Fruit fly (Drosophila melanogaster) whole organism, embryonic: ENCODE measurements around the gene CG1092.

Experiments
- Asciz ChIP-seq: fragments of 200-800 bp; sonication (Bioruptor generic); optimal IDR thresholded peaks from 2 replicates; lab custom pipeline; 2017; ENCODE audit warnings: missing biosample characterization, mild to moderate bottlenecking, missing genetic modification characterization, missing genetic modification reagents
- Atf3 ChIP-seq: fragments of 200-800 bp; sonication (Bioruptor generic); optimal IDR thresholded peaks from 3 replicates; lab custom pipeline; 2016; ENCODE audit warnings: missing biosample characterization, missing genetic modification characterization
- CG10565 ChIP-seq: fragments of 200-800 bp; sonication (Bioruptor generic); optimal IDR thresholded peaks from 3 replicates; lab custom pipeline; 2016; ENCODE audit warnings: missing biosample characterization, mild to moderate bottlenecking, missing genetic modification characterization
- CG10979 ChIP-seq: fragments of 200-800 bp; sonication (Bioruptor generic); optimal IDR thresholded peaks from 2 replicates; lab custom pipeline; 2018; ENCODE audit warnings: missing biosample characterization, mild to moderate bottlenecking, missing genetic modification characterization, moderate library complexity
- CG13894 ChIP-seq: fragments of 200-800 bp; sonication (Bioruptor generic); optimal IDR thresholded peaks from 3 replicates; lab custom pipeline; 2018; ENCODE audit warnings: missing biosample characterization, mild to moderate bottlenecking, missing genetic modification characterization, moderate library complexity
- CG14860 ChIP-seq: fragments of 200-800 bp; sonication (Bioruptor generic); IDR thresholded peaks from 3 replicates; pipeline ENCODE4 v1.3.6; 2022; ENCODE audit warnings: missing biosample characterization, missing genetic modification characterization; ENCODE audit not compliant: partially characterized antibody
- CG15011 ChIP-seq: fragments of 200-800 bp; sonication (Bioruptor generic); optimal IDR thresholded peaks from 3 replicates; lab custom pipeline; 2018; ENCODE audit warnings: missing biosample characterization, mild to moderate bottlenecking, missing genetic modification characterization
- CG16863 ChIP-seq: fragments of 200-800 bp; sonication (Bioruptor generic); optimal IDR thresholded peaks from 3 replicates; lab custom pipeline; 2016; ENCODE audit warnings: missing biosample characterization, missing genetic modification characterization
- CG1832 ChIP-seq: fragments of 200-800 bp; sonication (Bioruptor generic); optimal IDR thresholded peaks from 2 replicates; lab custom pipeline; 2017; ENCODE audit warnings: missing biosample characterization, mild to moderate bottlenecking, missing genetic modification characterization, inconsistent platforms
- CG2199 ChIP-seq: fragments of 200-800 bp; sonication (Bioruptor generic); IDR thresholded peaks from 3 replicates; pipeline ENCODE4 v1.3.6; 2022; ENCODE audit warnings: missing biosample characterization, missing genetic modification characterization
- CG32532 ChIP-seq: fragments of 200-800 bp; sonication (Bioruptor generic); IDR thresholded peaks from 2 replicates; pipeline ENCODE4 v1.3.6; 2022; ENCODE audit warnings: missing biosample characterization, missing genetic modification characterization
- CG34376 ChIP-seq: fragments of 200-800 bp; sonication (Bioruptor generic); optimal IDR thresholded peaks from 2 replicates; lab custom pipeline; 2018; ENCODE audit warnings: missing biosample characterization, mild to moderate bottlenecking, missing genetic modification characterization
- CG6813 ChIP-seq: fragments of 200-800 bp; sonication (Bioruptor generic); optimal IDR thresholded peaks from 2 replicates; lab custom pipeline; 2017; ENCODE audit warnings: missing biosample characterization, missing genetic modification characterization, mild to moderate bottlenecking, moderate library complexity, missing genetic modification reagents
- CG9437 ChIP-seq: fragments of 200-800 bp; sonication (Bioruptor generic); optimal IDR thresholded peaks from 2 replicates; lab custom pipeline; 2018; ENCODE audit warnings: missing biosample characterization, mild to moderate bottlenecking, missing genetic modification characterization
- Eip74EF ChIP-seq, 2 experiments: fragments of 200-800 bp in 1 of 2; fragments of >200 bp in 1 of 2; sonication (Bioruptor generic) in 1 of 2; optimal IDR thresholded peaks; 2 replicates each; lab custom pipeline; 2017 to 2019; ENCODE audit warnings: missing biosample characterization in 2 of 2, missing genetic modification characterization in 2 of 2, mild to moderate bottlenecking in 1 of 2, moderate library complexity in 1 of 2
- Hr51 ChIP-seq, 2 experiments: fragments of 200-800 bp; sonication (Bioruptor generic); optimal IDR thresholded peaks; 2 replicates in 1 of 2; 3 replicates in 1 of 2; lab custom pipeline; 2016 to 2018; ENCODE audit warnings: missing biosample characterization in 2 of 2, missing genetic modification characterization in 2 of 2, mild to moderate bottlenecking in 1 of 2, moderate library complexity in 1 of 2
- Mad ChIP-seq: fragments of 200-800 bp; sonication (Bioruptor generic); optimal IDR thresholded peaks from 2 replicates; lab custom pipeline; 2016; ENCODE audit warnings: missing biosample characterization, missing genetic modification characterization
- Mes4 ChIP-seq: fragments of 200-800 bp; sonication (Bioruptor generic); optimal IDR thresholded peaks from 2 replicates; lab custom pipeline; 2016; ENCODE audit warnings: missing biosample characterization, missing genetic modification characterization
- NC2α ChIP-seq: fragments of 200-800 bp; sonication (Bioruptor generic); optimal IDR thresholded peaks from 2 replicates; lab custom pipeline; 2016; ENCODE audit warnings: missing biosample characterization, missing genetic modification characterization
- Optix ChIP-seq: fragments of 200-800 bp; sonication (Bioruptor generic); IDR thresholded peaks from 3 replicates; pipeline ENCODE4 v1.3.6; 2022; ENCODE audit warnings: missing biosample characterization, missing genetic modification characterization
- Pdp1 ChIP-seq, 2 experiments: fragments of 200-800 bp; sonication (Bioruptor generic); optimal IDR thresholded peaks; 3 replicates each; lab custom pipeline; 2016; ENCODE audit warnings: missing biosample characterization in 2 of 2, missing genetic modification characterization in 2 of 2, mild to moderate bottlenecking in 1 of 2, moderate library complexity in 1 of 2
- Side ChIP-seq: fragments of 200-800 bp; sonication (Bioruptor generic); optimal IDR thresholded peaks from 2 replicates; lab custom pipeline; 2016; ENCODE audit warnings: missing biosample characterization, missing genetic modification characterization
- Sox100B ChIP-seq: fragments of 200-800 bp; sonication (Bioruptor generic); optimal IDR thresholded peaks from 3 replicates; lab custom pipeline; 2018; ENCODE audit warnings: missing biosample characterization, mild to moderate bottlenecking, missing genetic modification characterization
- TFAM ChIP-seq: fragments of 200-800 bp; sonication (Bioruptor generic); optimal IDR thresholded peaks from 2 replicates; lab custom pipeline; 2017; ENCODE audit warnings: missing biosample characterization, missing genetic modification characterization, inconsistent platforms
- Trl ChIP-seq, 3 experiments: fragments of >200 bp in 2 of 3; fragments of 200-800 bp in 1 of 3; sonication (Bioruptor generic) in 1 of 3; optimal IDR thresholded peaks; 2 replicates in 1 of 3; 3 replicates in 2 of 3; lab custom pipeline; 2016 to 2017; ENCODE audit warnings: missing biosample characterization in 1 of 3, missing genetic modification characterization in 1 of 3
- ac ChIP-seq: fragments of 200-800 bp; sonication (Bioruptor generic); optimal IDR thresholded peaks from 3 replicates; lab custom pipeline; 2017; ENCODE audit warnings: missing biosample characterization, mild to moderate bottlenecking, missing genetic modification characterization
- ap ChIP-seq: fragments of 200-800 bp; sonication (Bioruptor generic); IDR thresholded peaks from 2 replicates; pipeline ENCODE4 v1.3.6; 2022; ENCODE audit warnings: missing biosample characterization, missing genetic modification characterization
- btn ChIP-seq: fragments of 200-800 bp; sonication (Bioruptor generic); optimal IDR thresholded peaks from 2 replicates; lab custom pipeline; 2016; ENCODE audit warnings: missing biosample characterization, missing genetic modification characterization
- ems ChIP-seq: fragments of 200-800 bp; sonication (Bioruptor generic); optimal IDR thresholded peaks from 3 replicates; lab custom pipeline; 2016; ENCODE audit warnings: missing biosample characterization, missing genetic modification characterization
- eyg ChIP-seq: fragments of 200-800 bp; sonication (Bioruptor generic); optimal IDR thresholded peaks from 3 replicates; lab custom pipeline; 2016; ENCODE audit warnings: missing biosample characterization, missing genetic modification characterization
- fd3F ChIP-seq: fragments of 200-800 bp; sonication (Bioruptor generic); optimal IDR thresholded peaks from 2 replicates; lab custom pipeline; 2018; ENCODE audit warnings: missing biosample characterization, mild to moderate bottlenecking, missing genetic modification characterization, moderate library complexity
- fd64A ChIP-seq: fragments of 200-800 bp; sonication (Bioruptor generic); optimal IDR thresholded peaks from 3 replicates; lab custom pipeline; 2018; ENCODE audit warnings: missing biosample characterization, mild to moderate bottlenecking, missing genetic modification characterization
- grn ChIP-seq: fragments of 200-800 bp; sonication (Bioruptor generic); optimal IDR thresholded peaks from 3 replicates; lab custom pipeline; 2017; ENCODE audit warnings: missing biosample characterization, missing genetic modification characterization
- gro ChIP-seq: fragments of 200-800 bp; sonication (Bioruptor generic); optimal IDR thresholded peaks from 2 replicates; lab custom pipeline; 2016; ENCODE audit warnings: missing biosample characterization, missing genetic modification characterization
- jumu ChIP-seq: fragments of 200-800 bp; sonication (Bioruptor generic); optimal IDR thresholded peaks from 3 replicates; lab custom pipeline; 2016; ENCODE audit warnings: missing biosample characterization, missing genetic modification characterization
- kay ChIP-seq: fragments of 200-800 bp; sonication (Bioruptor generic); optimal IDR thresholded peaks from 2 replicates; lab custom pipeline; 2016; ENCODE audit warnings: missing biosample characterization, missing genetic modification characterization
- kni ChIP-seq: fragments of 200-800 bp; sonication (Bioruptor generic); optimal IDR thresholded peaks from 3 replicates; lab custom pipeline; 2017; ENCODE audit warnings: mild to moderate bottlenecking, missing biosample characterization, missing genetic modification reagents, missing genetic modification characterization
- mirr ChIP-seq: fragments of 200-800 bp; sonication (Bioruptor generic); optimal IDR thresholded peaks from 3 replicates; lab custom pipeline; 2018; ENCODE audit warnings: missing biosample characterization, mild to moderate bottlenecking, missing genetic modification characterization
- nerfin-2 ChIP-seq: fragments of 200-800 bp; sonication (Bioruptor generic); IDR thresholded peaks from 2 replicates; pipeline ENCODE4 v1.3.6; 2022; ENCODE audit warnings: missing biosample characterization, missing genetic modification characterization; ENCODE audit not compliant: partially characterized antibody
- odd ChIP-seq: fragments of 200-800 bp; sonication (Bioruptor generic); optimal IDR thresholded peaks from 2 replicates; lab custom pipeline; 2017; ENCODE audit warnings: missing biosample characterization, mild to moderate bottlenecking, missing genetic modification characterization
- prd ChIP-seq, 3 experiments: fragments of >200 bp in 2 of 3; fragments of 200-800 bp in 1 of 3; sonication (Bioruptor generic) in 1 of 3; optimal IDR thresholded peaks in 2 of 3; IDR thresholded peaks in 1 of 3; 2 replicates in 2 of 3; 3 replicates in 1 of 3; pipeline versions ENCODE4 v1.3.6 to Lab custom; 2017 to 2022; ENCODE audit warnings: missing biosample characterization in 1 of 3, missing genetic modification characterization in 1 of 3
- repo ChIP-seq: fragments of 200-800 bp; sonication (Bioruptor generic); optimal IDR thresholded peaks from 2 replicates; lab custom pipeline; 2016; ENCODE audit warnings: missing biosample characterization, missing genetic modification characterization
- ro ChIP-seq: fragments of 200-800 bp; sonication (Bioruptor generic); IDR thresholded peaks from 2 replicates; pipeline ENCODE4 v1.3.6; 2022; ENCODE audit warnings: missing biosample characterization, missing genetic modification characterization
- sob ChIP-seq: fragments of 200-800 bp; sonication (Bioruptor generic); IDR thresholded peaks from 2 replicates; pipeline ENCODE4 v1.3.6; 2022; ENCODE audit warnings: missing biosample characterization, missing genetic modification characterization
- stc ChIP-seq: fragments of 200-800 bp; sonication (Bioruptor generic); IDR thresholded peaks from 2 replicates; pipeline ENCODE4 v1.3.6; 2022; ENCODE audit warnings: missing biosample characterization, missing genetic modification characterization
- stwl ChIP-seq: fragments of 200-800 bp; sonication (Bioruptor generic); optimal IDR thresholded peaks from 3 replicates; lab custom pipeline; 2018; ENCODE audit warnings: missing biosample characterization, mild to moderate bottlenecking, missing genetic modification characterization, moderate library complexity
- sug ChIP-seq: fragments of 200-800 bp; optimal IDR thresholded peaks from 2 replicates; lab custom pipeline; 2019; ENCODE audit warnings: missing biosample characterization, mild to moderate bottlenecking, missing genetic modification characterization, moderate library complexity
- tup ChIP-seq: fragments of 200-800 bp; sonication (Bioruptor generic); optimal IDR thresholded peaks from 2 replicates; lab custom pipeline; 2016; ENCODE audit warnings: missing biosample characterization, mild to moderate bottlenecking, missing genetic modification characterization, moderate library complexity
- zfh1 ChIP-seq: fragments of 200-800 bp; sonication (Bioruptor generic); IDR thresholded peaks from 3 replicates; pipeline ENCODE4 v1.3.6; 2022; ENCODE audit warnings: missing biosample characterization, missing genetic modification characterization

CG1092 gene

dm6 chr3R:4294689-4295088 lies 28.1 kb downstream of the CG1092 start, which contains the start of gene Nepl11:
TSS of gene Nepl11 (minus strand) at chr3R:4294840.
- TF ChIP-seq CG6813 (GFP tag; lab: Kevin White, UChicago) = no peak
- no peak for TF ChIP-seq ems (GFP tag; lab: Kevin White, UChicago)
- no peak for TF ChIP-seq Trl (optimal IDR thresholded peaks at IDR 0.05; lab: Kevin White, UChicago)
- TF ChIP-seq Trl (GFP tag; optimal IDR thresholded peaks at IDR 0.05; lab: Kevin White, UChicago) = no peak
- peak; percentile 70 for TF ChIP-seq CG34376 (GFP tag; lab: Kevin White, UChicago)
- no peak for TF ChIP-seq NC2α (GFP tag; lab: Kevin White, UChicago)
- TF ChIP-seq Pdp1 (GFP tag; optimal IDR thresholded peaks at IDR 0.05; lab: Kevin White, UChicago) = no peak
- TF ChIP-seq CG10979 = no peak
- no peak for TF ChIP-seq jumu
- TF ChIP-seq odd (GFP tag; lab: Kevin White, UChicago) = no peak
- no peak for TF ChIP-seq Eip74EF (GFP tag; optimal IDR thresholded peaks at IDR 0.05; lab: Kevin White, UChicago)
- TF ChIP-seq sug (tag; lab: Kevin White, UChicago) = peak; percentile 57
- TF ChIP-seq CG16863 = no peak
- TF ChIP-seq CG15011 (GFP tag; lab: Kevin White, UChicago) = no peak
- no peak for TF ChIP-seq Sox100B (GFP tag; lab: Kevin White, UChicago)
- TF ChIP-seq, all 482 proteins: peak for 2

- TF ChIP-seq ac = no peak
- TF ChIP-seq tup (GFP tag; lab: Kevin White, UChicago) = no peak
- TF ChIP-seq gro = no peak
- TF ChIP-seq fd64A (GFP tag; lab: Kevin White, UChicago) = no peak
- TF ChIP-seq Hr51 (GFP tag; optimal IDR thresholded peaks at IDR 0.05; lab: Kevin White, UChicago) = no peak
- TF ChIP-seq stc (GFP tag; lab: Robert Waterston, UW) = no peak
- TF ChIP-seq CG2199 (GFP tag; lab: Robert Waterston, UW) = 0 out of 3 replicates have a peak, but pooled peaks have one; percentile 29
- no peak for TF ChIP-seq Asciz (GFP tag; lab: Kevin White, UChicago)
- TF ChIP-seq stwl (tag; lab: Kevin White, UChicago) = no peak
- TF ChIP-seq prd (optimal IDR thresholded peaks at IDR 0.05; lab: Kevin White, UChicago) = no peak
- no peak for TF ChIP-seq prd (GFP tag; IDR thresholded peaks at IDR 0.05; lab: Robert Waterston, UW)
- TF ChIP-seq CG9437 (GFP tag; lab: Kevin White, UChicago) = no peak
- TF ChIP-seq btn (GFP tag; lab: Kevin White, UChicago) = no peak
- no peak for TF ChIP-seq eyg (GFP tag; lab: Kevin White, UChicago)
- no peak for TF ChIP-seq ro (GFP tag; lab: Robert Waterston, UW)
- TF ChIP-seq Mes4 = no peak
- no peak for TF ChIP-seq Optix (GFP tag; lab: Robert Waterston, UW)
- TF ChIP-seq Side (GFP tag; lab: Kevin White, UChicago) = no peak
- TF ChIP-seq ap = no peak
- no peak for TF ChIP-seq TFAM (GFP tag; lab: Kevin White, UChicago)
- no peak for TF ChIP-seq fd3F (GFP tag; lab: Kevin White, UChicago)
- no peak for TF ChIP-seq Atf3
- no peak for TF ChIP-seq CG32532 (GFP tag; lab: Robert Waterston, UW)
- no peak for TF ChIP-seq sob (GFP tag; lab: Robert Waterston, UW)
- TF ChIP-seq grn (GFP tag; lab: Kevin White, UChicago) = peak; percentile 54
- no peak for TF ChIP-seq kay (GFP tag; lab: Kevin White, UChicago)
- no peak for TF ChIP-seq CG1832
- TF ChIP-seq Mad (GFP tag; lab: Kevin White, UChicago) = no peak
- no peak for TF ChIP-seq CG10565
- TF ChIP-seq sug (tag; lab: Kevin White, UChicago) = peak; percentile 36
- TF ChIP-seq zfh1 = no peak
- peak; percentile 45 for TF ChIP-seq mirr
- no peak for TF ChIP-seq kni
- TF ChIP-seq CG13894 (tag; lab: Kevin White, UChicago) = peak; percentile 30
- TF ChIP-seq CG14860 (GFP tag; lab: Robert Waterston, UW) = no peak
- no peak for TF ChIP-seq nerfin-2 (GFP tag; lab: Robert Waterston, UW)
- no peak for TF ChIP-seq repo (GFP tag; lab: Kevin White, UChicago)
These were observed 34.9 kb downstream of the CG1092 start for dm6 chr3R:4301485-4301884.
